Fruit fly (Drosophila melanogaster): ENCODE measurements around the gene CG6324.
A peak's percentile ranks its signal among the peaks of the same experiment; 100 is the strongest.

The CG6324 gene

DNA sequence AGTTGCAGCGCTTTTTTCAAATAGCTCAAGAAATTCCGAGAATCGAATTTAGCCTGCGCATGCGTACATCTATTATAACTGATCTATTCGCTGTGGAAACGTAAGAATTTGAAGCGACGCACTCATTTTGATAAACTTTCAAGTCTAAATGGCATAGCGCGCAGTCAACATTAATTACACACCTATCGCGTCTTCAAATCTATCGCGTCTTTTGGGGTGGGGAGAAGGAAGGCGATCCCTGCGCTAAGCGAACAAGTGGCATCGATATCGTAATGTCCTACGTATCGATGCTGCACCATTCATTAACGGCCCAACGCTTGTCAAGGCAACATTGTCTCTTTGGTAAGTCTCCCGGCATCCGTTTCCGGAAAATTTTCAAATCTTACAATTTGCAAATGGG lies at the start of gene CG6324:
TSS of gene CG6324 (plus strand) at position 301 of the 400 bp plus-strand sequence.
- TF ChIP-seq CG15710 (tag; optimal IDR thresholded peaks at IDR 0.05), result no peak
- TF ChIP-seq rn (GFP tag; IDR thresholded peaks at IDR 0.05), result no peak
- no peak for TF ChIP-seq CG32121 (GFP tag; IDR thresholded peaks at IDR 0.05)
- no peak for TF ChIP-seq Pif1B (GFP tag; optimal IDR thresholded peaks at IDR 0.05)
- no peak for TF ChIP-seq fd96Ca (GFP tag; IDR thresholded peaks at IDR 0.05)

DNA sequence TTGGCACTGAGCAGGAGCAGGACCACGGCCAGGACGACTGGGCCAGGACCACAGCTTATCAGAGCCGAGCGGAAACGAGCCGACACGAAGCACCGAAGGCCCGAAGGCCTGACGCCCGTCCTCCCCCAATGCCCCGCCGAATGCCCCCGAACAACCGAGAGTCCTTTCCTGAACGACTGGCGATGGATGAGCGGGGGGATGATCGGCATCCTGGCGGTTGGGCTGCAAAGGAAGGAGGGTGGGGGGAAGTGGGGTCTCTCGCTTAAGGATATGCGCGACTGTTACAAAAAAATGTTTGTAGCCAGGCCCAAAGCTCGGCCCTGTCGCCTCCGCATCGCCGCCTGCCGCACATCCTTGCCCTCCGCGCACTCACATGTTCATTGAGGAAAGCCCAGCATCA lies 34.6 kb upstream of the CG6324 start, which contains the start of gene Cngl:
TSS of gene Cngl (minus strand) at position 8 of the 400 bp plus-strand sequence.
- TF ChIP-seq CG13204 (GFP tag; optimal IDR thresholded peaks at IDR 0.05) (peak; percentile 8), CG12605 (GFP tag; IDR thresholded peaks at IDR 0.05) (no peak), Ets98B (GFP tag; IDR thresholded peaks at IDR 0.05) (no peak)

DNA sequence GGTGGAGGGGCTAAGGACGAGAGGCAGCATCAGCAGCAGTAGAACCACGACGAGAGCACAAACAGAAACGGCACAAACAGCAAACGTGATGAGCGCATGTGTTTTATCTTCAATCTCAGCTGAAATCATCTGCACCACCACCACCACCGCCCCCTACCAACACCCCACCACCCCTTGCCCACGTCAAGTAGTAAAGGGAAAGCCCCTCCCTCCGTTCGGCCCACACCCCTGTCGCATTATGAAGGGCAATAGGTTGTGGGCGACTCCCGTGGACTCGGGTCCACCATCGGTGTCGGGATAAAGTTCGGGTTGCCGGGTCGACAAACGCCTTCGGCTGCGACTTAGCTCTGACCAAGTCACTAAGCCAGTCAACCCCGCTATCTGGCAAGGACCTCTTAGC lies 32.4 kb upstream of the CG6324 start:
- no peak for TF ChIP-seq Ets98B (GFP tag; IDR thresholded peaks at IDR 0.05)
- TF ChIP-seq Pif1B (GFP tag; optimal IDR thresholded peaks at IDR 0.05), result no peak
- TF ChIP-seq CG14655 (GFP tag; optimal IDR thresholded peaks at IDR 0.05), result no peak
- no peak for TF ChIP-seq CG8159 (tag; optimal IDR thresholded peaks at IDR 0.05)
- no peak for TF ChIP-seq CG13204 (GFP tag; optimal IDR thresholded peaks at IDR 0.05)
- no peak for TF ChIP-seq CG15710 (tag; optimal IDR thresholded peaks at IDR 0.05)
- TF ChIP-seq EcR (GFP tag; optimal IDR thresholded peaks at IDR 0.05), result no peak
- TF ChIP-seq Pif1A (GFP tag; optimal IDR thresholded peaks at IDR 0.05), result no peak
- TF ChIP-seq CG32121 (GFP tag; IDR thresholded peaks at IDR 0.05), result no peak
- no peak for TF ChIP-seq CG9948 (tag; optimal IDR thresholded peaks at IDR 0.05)
- TF ChIP-seq CG12605 (GFP tag; IDR thresholded peaks at IDR 0.05), result no peak
- no peak for TF ChIP-seq rn (GFP tag; IDR thresholded peaks at IDR 0.05)
- TF ChIP-seq Snoo (tag; optimal IDR thresholded peaks at IDR 0.05), result no peak
- no peak for TF ChIP-seq gl (tag; optimal IDR thresholded peaks at IDR 0.05)

DNA sequence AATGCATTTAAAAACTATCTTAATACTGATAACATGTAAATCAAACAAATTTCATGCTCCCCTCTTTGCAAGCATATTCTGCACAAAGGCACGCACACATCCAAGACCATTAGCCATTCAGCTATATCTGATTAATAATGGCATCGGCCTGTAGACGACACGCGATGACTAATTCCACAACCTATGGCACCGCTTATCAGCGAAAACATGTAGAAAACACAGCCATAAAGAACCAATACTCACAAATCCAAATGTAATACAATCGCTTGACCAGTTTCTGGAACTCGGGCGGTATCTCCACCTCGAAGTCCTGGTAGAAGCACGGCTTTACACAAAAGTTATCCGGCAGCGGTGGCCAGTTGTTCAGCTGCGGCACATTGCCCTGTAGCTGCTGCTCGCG lies 27.8 kb upstream of the CG6324 start:
- TF ChIP-seq CG10348 (GFP tag; IDR thresholded peaks at IDR 0.05) (no peak), CG8301 (tag; optimal IDR thresholded peaks at IDR 0.05) (no peak), CG14655 (GFP tag; optimal IDR thresholded peaks at IDR 0.05) (no peak), EcR (GFP tag; optimal IDR thresholded peaks at IDR 0.05) (peak; percentile 9), gl (tag; optimal IDR thresholded peaks at IDR 0.05) (no peak), CG9948 (tag; optimal IDR thresholded peaks at IDR 0.05) (no peak), Ets98B (GFP tag; IDR thresholded peaks at IDR 0.05) (no peak)

DNA sequence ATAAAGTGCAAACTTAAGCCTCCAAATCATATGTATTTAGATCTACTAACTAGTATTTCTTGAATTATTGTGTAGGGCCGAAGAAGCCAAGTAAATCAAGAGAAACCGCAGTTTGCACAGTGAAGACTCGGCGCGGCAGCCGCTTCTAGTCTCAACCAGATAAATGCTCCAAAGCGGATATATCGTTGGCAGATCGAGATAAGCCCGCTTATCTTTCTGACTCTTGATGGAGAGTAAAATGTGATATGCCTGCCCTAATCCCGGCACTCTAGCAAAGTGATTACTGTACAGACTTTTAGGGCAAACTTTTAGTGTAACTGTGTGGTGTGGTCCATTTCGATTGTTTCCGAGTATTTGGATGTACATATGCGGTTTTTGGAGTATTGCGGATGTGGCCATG lies 27.1 kb upstream of the CG6324 start:
- TF ChIP-seq CG8159 (tag; optimal IDR thresholded peaks at IDR 0.05) (no peak), CG14655 (GFP tag; optimal IDR thresholded peaks at IDR 0.05) (peak; percentile 9), CG4496 (GFP tag; IDR thresholded peaks at IDR 0.05) (peak; percentile 60; the same call in 1 of the 3 replicates), fd96Ca (GFP tag; IDR thresholded peaks at IDR 0.05) (peak; percentile 13; the same call in 1 of the 3 replicates), Pif1A (GFP tag; optimal IDR thresholded peaks at IDR 0.05) (no peak)

DNA sequence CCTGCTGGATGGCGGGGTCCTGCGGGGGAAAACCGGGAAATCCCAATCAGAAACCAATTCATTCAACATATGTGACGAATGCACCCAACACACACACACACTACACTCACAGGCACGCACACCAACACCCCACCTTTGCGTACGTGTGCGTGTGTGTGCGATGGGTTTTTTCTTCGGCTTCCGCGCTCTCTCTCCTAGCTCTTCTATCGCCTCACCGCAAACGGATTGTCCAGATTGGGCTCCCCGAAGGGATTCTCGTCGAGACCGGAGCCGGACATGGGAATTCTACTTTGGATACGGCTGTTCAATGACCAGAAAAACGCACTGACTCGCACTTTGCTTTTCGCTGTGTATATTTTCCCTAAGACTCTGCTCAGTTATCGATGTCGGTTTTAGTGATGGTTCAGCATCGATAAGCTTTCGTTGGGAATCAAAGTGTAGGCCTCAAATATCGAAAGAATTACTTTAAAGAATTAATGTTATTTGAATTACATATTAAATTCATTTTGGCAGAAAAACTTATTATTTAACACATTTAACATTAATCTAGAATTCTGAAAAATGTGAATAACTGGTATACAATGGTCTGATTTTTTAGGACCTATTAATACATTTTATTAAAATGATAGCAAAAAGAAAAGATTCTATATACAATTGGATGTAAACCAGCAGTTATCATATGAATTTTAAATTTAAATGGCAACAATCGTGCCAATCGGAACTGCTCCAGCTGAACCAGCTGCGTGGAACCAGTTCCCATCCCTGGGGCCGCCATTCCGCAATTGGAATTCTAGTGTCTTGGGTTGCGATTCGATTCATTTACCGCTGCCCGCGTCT lies 26.2 kb upstream of the CG6324 start, which contains the start of the genes Scamp and Ahcy:
TSS of gene Scamp (minus strand) at position 394 of the 837 bp plus-strand sequence.
TSS of gene Ahcy (plus strand) at position 772 of the 837 bp plus-strand sequence.
- TF ChIP-seq CG34367 (tag; optimal IDR thresholded peaks at IDR 0.05) (no peak), gl (tag; optimal IDR thresholded peaks at IDR 0.05) (no peak), D1 (tag; optimal IDR thresholded peaks at IDR 0.05) (no peak), CG14655 (GFP tag; optimal IDR thresholded peaks at IDR 0.05) (no peak), CG12605 (GFP tag; IDR thresholded peaks at IDR 0.05) (no peak), Snoo (tag; optimal IDR thresholded peaks at IDR 0.05) (no peak), CG32121 (GFP tag; IDR thresholded peaks at IDR 0.05) (no peak), CG17806 (tag; optimal IDR thresholded peaks at IDR 0.05) (no peak), fd96Ca (GFP tag; IDR thresholded peaks at IDR 0.05) (no peak), CG10348 (GFP tag; IDR thresholded peaks at IDR 0.05) (no peak), EcR (GFP tag; optimal IDR thresholded peaks at IDR 0.05) (no peak), CG9948 (tag; optimal IDR thresholded peaks at IDR 0.05) (no peak), CG4496 (GFP tag; IDR thresholded peaks at IDR 0.05) (no peak), Ets98B (GFP tag; IDR thresholded peaks at IDR 0.05) (no peak), CG8159 (tag; optimal IDR thresholded peaks at IDR 0.05) (no peak)

DNA sequence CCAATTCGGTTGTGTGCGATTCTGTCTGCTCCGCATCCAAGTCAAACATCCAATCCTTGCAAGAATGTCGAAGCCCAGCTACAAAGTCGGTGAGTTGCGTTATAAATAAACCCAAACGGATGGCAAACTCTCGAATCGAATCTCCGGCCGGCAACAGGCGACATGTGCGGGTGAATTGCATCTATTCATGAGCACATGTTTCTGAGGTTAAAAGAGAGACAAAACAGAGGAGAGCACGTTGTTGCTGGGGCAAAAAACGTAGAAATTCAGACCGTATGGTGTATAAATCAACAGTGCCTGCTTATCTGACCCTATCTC lies 25.6 kb upstream of the CG6324 start:
- TF ChIP-seq CG15710 (tag; optimal IDR thresholded peaks at IDR 0.05) (no peak), CG9948 (tag; optimal IDR thresholded peaks at IDR 0.05) (no peak), CG32121 (GFP tag; IDR thresholded peaks at IDR 0.05) (no peak), Pif1A (GFP tag; optimal IDR thresholded peaks at IDR 0.05) (no peak), CG10348 (GFP tag; IDR thresholded peaks at IDR 0.05) (no peak), CG12605 (GFP tag; IDR thresholded peaks at IDR 0.05) (no peak), CG14655 (GFP tag; optimal IDR thresholded peaks at IDR 0.05) (no peak), CG13204 (GFP tag; optimal IDR thresholded peaks at IDR 0.05) (no peak), EcR (GFP tag; optimal IDR thresholded peaks at IDR 0.05) (no peak), CG8301 (tag; optimal IDR thresholded peaks at IDR 0.05) (no peak), rn (GFP tag; IDR thresholded peaks at IDR 0.05) (no peak)

Data from whole organism, pupa.